Fruit fly (Drosophila melanogaster) whole organism, embryonic: ENCODE results near the gene CG4896.

ENCODE experiments used
- Ada2b ChIP-seq: fragments of 200-800 bp; sonication (Bioruptor generic); IDR thresholded peaks from 2 replicates; pipeline ENCODE4 v1.3.6; 2022; ENCODE audit warnings: missing biosample characterization, missing genetic modification characterization
- CG10462 ChIP-seq: fragments of 200-800 bp; sonication (Bioruptor generic); optimal IDR thresholded peaks from 2 replicates; lab custom pipeline; 2016; ENCODE audit warnings: missing biosample characterization, missing genetic modification characterization
- CG11398 ChIP-seq: fragments of 200-800 bp; sonication (Bioruptor generic); optimal IDR thresholded peaks from 2 replicates; lab custom pipeline; 2016; ENCODE audit warnings: missing biosample characterization, missing genetic modification characterization
- CG11723 ChIP-seq: fragments of 200-800 bp; sonication (Bioruptor generic); optimal IDR thresholded peaks from 2 replicates; lab custom pipeline; 2017; ENCODE audit warnings: missing biosample characterization, mild to moderate bottlenecking, missing genetic modification characterization
- CG12071 ChIP-seq: fragments of 200-800 bp; sonication (Bioruptor generic); optimal IDR thresholded peaks from 3 replicates; lab custom pipeline; 2018; ENCODE audit warnings: missing biosample characterization, mild to moderate bottlenecking, missing genetic modification characterization
- CG12155 ChIP-seq: fragments of 200-800 bp; sonication (Bioruptor generic); optimal IDR thresholded peaks from 3 replicates; lab custom pipeline; 2016; ENCODE audit warnings: missing biosample characterization, missing genetic modification characterization
- CG1233 ChIP-seq: fragments of 200-800 bp; sonication (Bioruptor generic); optimal IDR thresholded peaks from 4 replicates; lab custom pipeline; 2018; ENCODE audit warnings: missing biosample characterization, mild to moderate bottlenecking, missing genetic modification characterization
- CG12769 ChIP-seq: fragments of 200-800 bp; sonication (Bioruptor generic); optimal IDR thresholded peaks from 2 replicates; lab custom pipeline; 2019; ENCODE audit warnings: missing biosample characterization, mild to moderate bottlenecking, missing genetic modification characterization, moderate library complexity
- CG13123 ChIP-seq: fragments of 200-800 bp; sonication (Bioruptor generic); optimal IDR thresholded peaks from 2 replicates; lab custom pipeline; 2016; ENCODE audit warnings: missing biosample characterization, missing genetic modification characterization
- CG15479 ChIP-seq: fragments of 200-800 bp; sonication (Bioruptor generic); optimal IDR thresholded peaks from 3 replicates; lab custom pipeline; 2019; ENCODE audit warnings: missing biosample characterization, mild to moderate bottlenecking, missing genetic modification characterization, moderate library complexity
- CG17829 ChIP-seq: fragments of 200-800 bp; optimal IDR thresholded peaks from 2 replicates; lab custom pipeline; 2019; ENCODE audit warnings: missing biosample characterization, mild to moderate bottlenecking, missing genetic modification characterization, moderate library complexity
- CG17912 ChIP-seq: fragments of 200-800 bp; sonication (Bioruptor generic); optimal IDR thresholded peaks from 2 replicates; lab custom pipeline; 2018; ENCODE audit warnings: missing biosample characterization, mild to moderate bottlenecking, missing genetic modification characterization
- CG18262 ChIP-seq: fragments of 200-800 bp; optimal IDR thresholded peaks from 3 replicates; lab custom pipeline; 2019; ENCODE audit warnings: missing biosample characterization, mild to moderate bottlenecking, missing genetic modification characterization, moderate library complexity
- CG1832 ChIP-seq: fragments of 200-800 bp; sonication (Bioruptor generic); optimal IDR thresholded peaks from 2 replicates; lab custom pipeline; 2017; ENCODE audit warnings: missing biosample characterization, mild to moderate bottlenecking, missing genetic modification characterization, inconsistent platforms
- CG18599 ChIP-seq: fragments of 200-800 bp; sonication (Bioruptor generic); optimal IDR thresholded peaks from 3 replicates; lab custom pipeline; 2017; ENCODE audit warnings: missing biosample characterization, missing genetic modification characterization, mild to moderate bottlenecking, moderate library complexity, missing genetic modification reagents
- CG34224 ChIP-seq: fragments of 200-800 bp; sonication (Bioruptor generic); IDR thresholded peaks from 3 replicates; pipeline ENCODE4 v1.3.6; 2022; ENCODE audit warnings: missing biosample characterization, missing genetic modification characterization; ENCODE audit not compliant: partially characterized antibody
- CG3995 ChIP-seq: fragments of 200-800 bp; sonication (Bioruptor generic); optimal IDR thresholded peaks from 3 replicates; lab custom pipeline; 2016; ENCODE audit warnings: missing biosample characterization, missing genetic modification characterization
- CG4854 ChIP-seq: fragments of 200-800 bp; sonication (Bioruptor generic); optimal IDR thresholded peaks from 2 replicates; lab custom pipeline; 2016; ENCODE audit warnings: missing biosample characterization, missing genetic modification characterization, inconsistent platforms
- CG6854 ChIP-seq: fragments of 200-800 bp; sonication (Bioruptor generic); optimal IDR thresholded peaks from 3 replicates; lab custom pipeline; 2017; ENCODE audit warnings: missing biosample characterization, mild to moderate bottlenecking, missing genetic modification characterization
- CG7357 ChIP-seq: fragments of 200-800 bp; sonication (Bioruptor generic); IDR thresholded peaks from 3 replicates; pipeline ENCODE4 v1.3.6; 2022; ENCODE audit warnings: missing biosample characterization, missing genetic modification characterization
- CG7556 ChIP-seq: fragments of 200-800 bp; sonication (Bioruptor generic); optimal IDR thresholded peaks from 2 replicates; lab custom pipeline; 2017; ENCODE audit warnings: missing biosample characterization, mild to moderate bottlenecking, missing genetic modification characterization
- CG7745 ChIP-seq: fragments of 200-800 bp; sonication (Bioruptor generic); optimal IDR thresholded peaks from 2 replicates; lab custom pipeline; 2018; ENCODE audit warnings: missing biosample characterization, mild to moderate bottlenecking, missing genetic modification characterization, moderate library complexity
- CG7786 ChIP-seq: fragments of 200-800 bp; sonication (Bioruptor generic); optimal IDR thresholded peaks from 2 replicates; lab custom pipeline; 2016; ENCODE audit warnings: missing biosample characterization, missing genetic modification characterization
- ERR ChIP-seq: fragments of 200-800 bp; sonication (Bioruptor generic); optimal IDR thresholded peaks from 2 replicates; lab custom pipeline; 2016; ENCODE audit warnings: missing biosample characterization, missing genetic modification characterization
- HLH4C ChIP-seq: fragments of 200-800 bp; sonication (Bioruptor generic); IDR thresholded peaks from 3 replicates; pipeline ENCODE4 v1.3.6; 2022; ENCODE audit warnings: missing biosample characterization, missing genetic modification characterization; ENCODE audit not compliant: partially characterized antibody
- Hr3 ChIP-seq: fragments of 200-800 bp; sonication (Bioruptor generic); optimal IDR thresholded peaks from 3 replicates; lab custom pipeline; 2016; ENCODE audit warnings: missing biosample characterization, missing genetic modification characterization
- Mad ChIP-seq: fragments of 200-800 bp; sonication (Bioruptor generic); optimal IDR thresholded peaks from 2 replicates; lab custom pipeline; 2016; ENCODE audit warnings: missing biosample characterization, missing genetic modification characterization
- Mrtf ChIP-seq: fragments of 200-800 bp; sonication (Bioruptor generic); IDR thresholded peaks from 3 replicates; pipeline ENCODE4 v1.3.6; 2022; ENCODE audit warnings: missing biosample characterization, missing genetic modification characterization
- Pdp1 ChIP-seq, 2 experiments: fragments of 200-800 bp; sonication (Bioruptor generic); optimal IDR thresholded peaks; 3 replicates each; lab custom pipeline; 2016; ENCODE audit warnings: missing biosample characterization in 2 of 2, missing genetic modification characterization in 2 of 2, mild to moderate bottlenecking in 1 of 2, moderate library complexity in 1 of 2
- Ravus ChIP-seq: fragments of 200-800 bp; sonication (Bioruptor generic); IDR thresholded peaks from 2 replicates; pipeline ENCODE4 v1.3.6; 2022; ENCODE audit warnings: missing biosample characterization, missing genetic modification characterization
- al ChIP-seq: fragments of 200-800 bp; sonication (Bioruptor generic); IDR thresholded peaks from 2 replicates; pipeline ENCODE4 v1.3.6; 2022; ENCODE audit warnings: missing biosample characterization, missing genetic modification characterization
- crp ChIP-seq, 2 experiments: fragments of 200-800 bp; sonication (Bioruptor generic); optimal IDR thresholded peaks; 2 replicates in 1 of 2; 3 replicates in 1 of 2; lab custom pipeline; 2017; ENCODE audit warnings: missing biosample characterization in 2 of 2, missing genetic modification characterization in 2 of 2, mild to moderate bottlenecking in 1 of 2, moderate library complexity in 1 of 2
- fu2 ChIP-seq: fragments of 200-800 bp; sonication (Bioruptor generic); optimal IDR thresholded peaks from 2 replicates; lab custom pipeline; 2016; ENCODE audit warnings: missing biosample characterization, missing genetic modification characterization
- gcm2 ChIP-seq: fragments of 200-800 bp; sonication (Bioruptor generic); optimal IDR thresholded peaks from 2 replicates; lab custom pipeline; 2016; ENCODE audit warnings: missing biosample characterization, missing genetic modification characterization
- grau ChIP-seq: fragments of 200-800 bp; optimal IDR thresholded peaks from 3 replicates; lab custom pipeline; 2019; ENCODE audit warnings: missing biosample characterization, mild to moderate bottlenecking, missing genetic modification characterization, moderate library complexity
- h ChIP-seq: fragments of >200 bp; optimal IDR thresholded peaks from 2 replicates; lab custom pipeline; 2017
- lbe ChIP-seq: fragments of 200-800 bp; sonication (Bioruptor generic); optimal IDR thresholded peaks from 2 replicates; lab custom pipeline; 2016; ENCODE audit warnings: missing biosample characterization, mild to moderate bottlenecking, missing genetic modification characterization
- luna ChIP-seq: fragments of 200-800 bp; sonication (Bioruptor generic); optimal IDR thresholded peaks from 2 replicates; lab custom pipeline; 2016; ENCODE audit warnings: missing biosample characterization, missing genetic modification characterization
- mld ChIP-seq: fragments of 200-800 bp; sonication (Bioruptor generic); IDR thresholded peaks from 3 replicates; pipeline ENCODE4 v1.3.6; 2022; ENCODE audit warnings: missing biosample characterization, missing genetic modification characterization; ENCODE audit not compliant: partially characterized antibody
- nerfin-1 ChIP-seq: fragments of 200-800 bp; sonication (Bioruptor generic); optimal IDR thresholded peaks from 3 replicates; lab custom pipeline; 2019; ENCODE audit warnings: missing biosample characterization, mild to moderate bottlenecking, missing genetic modification characterization, moderate library complexity
- p53 ChIP-seq: fragments of 200-800 bp; sonication (Bioruptor generic); optimal IDR thresholded peaks from 2 replicates; lab custom pipeline; 2016; ENCODE audit warnings: missing biosample characterization, missing genetic modification characterization
- pum ChIP-seq: fragments of 200-800 bp; sonication (Bioruptor generic); optimal IDR thresholded peaks from 2 replicates; lab custom pipeline; 2016; ENCODE audit warnings: missing biosample characterization, missing genetic modification characterization
- rib ChIP-seq: fragments of 200-800 bp; sonication (Bioruptor generic); IDR thresholded peaks from 2 replicates; pipeline ENCODE4 v1.3.6; 2022; ENCODE audit warnings: missing biosample characterization, missing genetic modification characterization
- row ChIP-seq: fragments of 200-800 bp; sonication (Bioruptor generic); IDR thresholded peaks from 3 replicates; pipeline ENCODE4 v1.3.6; 2022; ENCODE audit warnings: missing biosample characterization, missing genetic modification characterization
- run ChIP-seq: fragments of 200-800 bp; sonication (Bioruptor generic); optimal IDR thresholded peaks from 3 replicates; lab custom pipeline; 2018; ENCODE audit warnings: missing biosample characterization, mild to moderate bottlenecking, missing genetic modification characterization
- salm ChIP-seq: fragments of 200-800 bp; sonication (Bioruptor generic); optimal IDR thresholded peaks from 2 replicates; lab custom pipeline; 2018; ENCODE audit warnings: missing biosample characterization, mild to moderate bottlenecking, missing genetic modification characterization
- tgo ChIP-seq: fragments of 200-800 bp; sonication (Bioruptor generic); IDR thresholded peaks from 3 replicates; pipeline ENCODE4 v1.3.6; 2022; ENCODE audit warnings: missing biosample characterization, missing genetic modification characterization
- tll ChIP-seq, 2 experiments: fragments of 200-800 bp in 1 of 2; fragments of >200 bp in 1 of 2; sonication (Bioruptor generic) in 1 of 2; optimal IDR thresholded peaks; 2 replicates each; lab custom pipeline; 2017 to 2019; ENCODE audit warnings: missing biosample characterization in 2 of 2, missing genetic modification characterization in 2 of 2, mild to moderate bottlenecking in 1 of 2, moderate library complexity in 1 of 2
- trh ChIP-seq: fragments of 200-800 bp; sonication (Bioruptor generic); optimal IDR thresholded peaks from 2 replicates; lab custom pipeline; 2016; ENCODE audit warnings: missing biosample characterization, missing genetic modification characterization
- unc-4 ChIP-seq: fragments of 200-800 bp; sonication (Bioruptor generic); IDR thresholded peaks from 2 replicates; pipeline ENCODE4 v1.3.6; 2022; ENCODE audit warnings: missing biosample characterization, missing genetic modification characterization; ENCODE audit not compliant: partially characterized antibody
- unpg ChIP-seq: fragments of 200-800 bp; sonication (Bioruptor generic); optimal IDR thresholded peaks from 3 replicates; lab custom pipeline; 2018; ENCODE audit warnings: missing biosample characterization, mild to moderate bottlenecking, missing genetic modification characterization, moderate library complexity

The CG4896 gene

dm6 chr2L:1214465-1214864 is 37.0 kb downstream of the CG4896 start (continued):
- no peak for TF ChIP-seq fu2 (GFP tag; lab: Kevin White, UChicago)
- TF ChIP-seq row: peak; percentile 61
- no peak for TF ChIP-seq Ravus (GFP tag; lab: Robert Waterston, UW)
- peak; percentile 34 for TF ChIP-seq CG18262 (tag; lab: Kevin White, UChicago)
- peak; percentile 16 for TF ChIP-seq CG1233 (GFP tag; lab: Kevin White, UChicago)
- no peak for TF ChIP-seq salm (tag; lab: Kevin White, UChicago)
- TF ChIP-seq CG13123: no peak
- no peak for TF ChIP-seq ERR (GFP tag; lab: Kevin White, UChicago)
- no peak for TF ChIP-seq mld (GFP tag; lab: Robert Waterston, UW)
- TF ChIP-seq CG15479 (GFP tag; lab: Kevin White, UChicago): no peak
- TF ChIP-seq unc-4 (GFP tag; lab: Robert Waterston, UW): no peak
- TF ChIP-seq CG7745 (tag; lab: Kevin White, UChicago): no peak
- peak; percentile 72 for TF ChIP-seq CG18599 (GFP tag; lab: Kevin White, UChicago)
- TF ChIP-seq CG11723 (GFP tag; lab: Kevin White, UChicago): no peak
- peak; percentile 51 for TF ChIP-seq unpg (GFP tag; lab: Kevin White, UChicago)
- TF ChIP-seq crp (GFP tag; optimal IDR thresholded peaks at IDR 0.05; lab: Kevin White, UChicago): no peak
- no peak for TF ChIP-seq luna (GFP tag; lab: Kevin White, UChicago)
- TF ChIP-seq Mad (GFP tag; lab: Kevin White, UChicago): no peak
- no peak for TF ChIP-seq CG4854
- TF ChIP-seq CG7357: no peak
- TF ChIP-seq grau: peak; percentile 41
- TF ChIP-seq CG34224 (GFP tag; lab: Robert Waterston, UW): no peak
- TF ChIP-seq CG17829 (tag; lab: Kevin White, UChicago): peak; percentile 13
- TF ChIP-seq Ada2b: peak; percentile 61
- TF ChIP-seq tgo: peak; percentile 36; the same call in 1 of the 3 replicates
- peak; percentile 15 for TF ChIP-seq CG12769
- TF ChIP-seq al: 0 out of 2 replicates have a peak, but pooled peaks have one; percentile 20
- no peak for TF ChIP-seq Hr3
- no peak for TF ChIP-seq HLH4C (GFP tag; lab: Robert Waterston, UW)
- TF ChIP-seq CG11398 (GFP tag; lab: Kevin White, UChicago): no peak
- peak; percentile 4 for TF ChIP-seq trh (GFP tag; lab: Kevin White, UChicago)
- no peak for TF ChIP-seq p53 (GFP tag; lab: Kevin White, UChicago)
- no peak for TF ChIP-seq tll (GFP tag; optimal IDR thresholded peaks at IDR 0.05; lab: Kevin White, UChicago)
- no peak for TF ChIP-seq gcm2 (GFP tag; lab: Kevin White, UChicago)
- TF ChIP-seq CG6854: no peak
- TF ChIP-seq Pdp1 (GFP tag; optimal IDR thresholded peaks at IDR 0.05; lab: Kevin White, UChicago): no peak
- no peak for TF ChIP-seq rib (GFP tag; lab: Robert Waterston, UW)
- TF ChIP-seq CG17912 (GFP tag; lab: Kevin White, UChicago): no peak
- TF ChIP-seq CG1832: no peak
- peak; percentile 53; the same call in 1 of the 3 replicates for TF ChIP-seq Mrtf (GFP tag; lab: Robert Waterston, UW)
- TF ChIP-seq run (tag; lab: Kevin White, UChicago): no peak
- no peak for TF ChIP-seq nerfin-1
- no peak for TF ChIP-seq lbe (GFP tag; lab: Kevin White, UChicago)
- TF ChIP-seq pum: no peak
- no peak for TF ChIP-seq CG7786 (GFP tag; lab: Kevin White, UChicago)
- peak; percentile 3 for TF ChIP-seq CG12155 (GFP tag; lab: Kevin White, UChicago)
- no peak for TF ChIP-seq h (lab: Kevin White, UChicago)
- TF ChIP-seq CG7556: peak; percentile 46
- TF ChIP-seq CG10462 (GFP tag; lab: Kevin White, UChicago): peak; percentile 1
- TF ChIP-seq CG12071 (GFP tag; lab: Kevin White, UChicago): no peak
- TF ChIP-seq CG3995 (GFP tag; lab: Kevin White, UChicago): no peak
